Worm (Caenorhabditis elegans): ENCODE measurements around the gene C46A5.6.

The C46A5.6 gene

DNA sequence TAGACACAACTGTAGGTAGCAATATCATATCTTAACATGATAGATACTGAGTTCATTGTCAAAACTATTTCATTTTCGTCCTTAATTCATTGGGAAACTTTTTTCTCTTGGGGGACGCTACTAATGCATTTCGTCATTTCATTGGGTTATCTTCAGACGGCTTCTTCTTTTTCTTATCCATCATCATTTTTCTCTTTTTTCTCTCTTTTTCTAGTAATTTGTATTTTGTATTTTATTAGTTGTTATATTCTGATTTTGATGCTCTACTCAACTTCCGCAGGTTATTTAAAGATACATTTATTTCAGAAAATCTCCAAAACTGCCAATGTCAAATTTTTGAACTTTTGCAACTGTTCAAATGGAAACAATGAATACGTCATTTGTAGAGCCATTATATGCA is 20.1 kb downstream of the C46A5.6 start, which contains the start of gene npr-35:
npr-35 (plus strand) TSS at position 301 of the 400 bp plus-strand sequence.
- TF ChIP-seq pat-9 (tag; optimal IDR thresholded peaks at IDR 0.05): no peak
- TF ChIP-seq elt-2 (tag; optimal IDR thresholded peaks at IDR 0.05): no peak
- no peak for TF ChIP-seq ama-1 (optimal IDR thresholded peaks at IDR 0.05)
- TF ChIP-seq pag-3 (tag; optimal IDR thresholded peaks at IDR 0.05; ENCODE audit: borderline replicate concordance): no peak
- TF ChIP-seq nfya-1 (tag; optimal IDR thresholded peaks at IDR 0.05): no peak
- no peak for TF ChIP-seq dve-1 (tag; optimal IDR thresholded peaks at IDR 0.05)
- no peak for TF ChIP-seq K02D7.2 (tag; optimal IDR thresholded peaks at IDR 0.05)
- no peak for TF ChIP-seq hlh-15 (tag; optimal IDR thresholded peaks at IDR 0.05)
- no peak for TF ChIP-seq ceh-45 (GFP tag; IDR thresholded peaks at IDR 0.05)
- no peak for TF ChIP-seq ttx-3 (tag; optimal IDR thresholded peaks at IDR 0.05)
- no peak for TF ChIP-seq syd-9 (tag; optimal IDR thresholded peaks at IDR 0.05)
- TF ChIP-seq tbx-2 (tag; optimal IDR thresholded peaks at IDR 0.05): no peak
- TF ChIP-seq nhr-232 (tag; optimal IDR thresholded peaks at IDR 0.05): no peak
- no peak for TF ChIP-seq pqm-1 (tag; optimal IDR thresholded peaks at IDR 0.05)
- no peak for TF ChIP-seq ref-2 (tag; optimal IDR thresholded peaks at IDR 0.05)
- TF ChIP-seq F13H6.1 (tag; optimal IDR thresholded peaks at IDR 0.05): no peak
- TF ChIP-seq lim-6 (tag; optimal IDR thresholded peaks at IDR 0.05): no peak
- TF ChIP-seq unc-86 (tag; optimal IDR thresholded peaks at IDR 0.05): no peak
- TF ChIP-seq pha-2 (tag; optimal IDR thresholded peaks at IDR 0.05): no peak

DNA sequence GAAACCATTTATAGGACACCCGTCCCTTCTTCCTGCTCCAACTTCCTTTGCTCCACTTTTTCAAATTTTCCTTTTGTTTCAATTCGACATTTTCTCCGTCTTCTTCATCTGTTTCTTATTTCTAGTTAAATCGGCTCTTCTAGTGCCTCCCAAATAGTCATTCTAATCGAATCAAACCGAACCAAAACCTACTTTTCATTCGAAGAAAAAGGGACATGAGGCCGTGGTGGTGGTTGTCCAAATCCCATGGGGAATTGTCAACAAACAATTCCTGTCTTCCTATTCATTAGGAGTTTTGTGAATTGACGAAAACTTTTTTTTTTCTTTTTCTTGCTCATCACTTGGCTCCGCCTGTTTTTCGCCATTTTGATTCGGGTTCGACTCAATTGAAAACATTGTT is 27.0 kb downstream of the C46A5.6 start:
- TF ChIP-seq ceh-34 (tag; optimal IDR thresholded peaks at IDR 0.05) (no peak), K09A11.1 (tag; optimal IDR thresholded peaks at IDR 0.05; ENCODE audit: insufficient read depth) (no peak), ceh-30 (tag; optimal IDR thresholded peaks at IDR 0.05) (no peak), unc-3 (GFP tag; conservative IDR thresholded peaks at IDR 0.05) (no peak), unc-3 (tag; optimal IDR thresholded peaks at IDR 0.05) (peak; percentile 2), ets-4 (tag; optimal IDR thresholded peaks at IDR 0.05) (no peak), sox-2 (GFP tag; IDR thresholded peaks at IDR 0.05) (no peak)

DNA sequence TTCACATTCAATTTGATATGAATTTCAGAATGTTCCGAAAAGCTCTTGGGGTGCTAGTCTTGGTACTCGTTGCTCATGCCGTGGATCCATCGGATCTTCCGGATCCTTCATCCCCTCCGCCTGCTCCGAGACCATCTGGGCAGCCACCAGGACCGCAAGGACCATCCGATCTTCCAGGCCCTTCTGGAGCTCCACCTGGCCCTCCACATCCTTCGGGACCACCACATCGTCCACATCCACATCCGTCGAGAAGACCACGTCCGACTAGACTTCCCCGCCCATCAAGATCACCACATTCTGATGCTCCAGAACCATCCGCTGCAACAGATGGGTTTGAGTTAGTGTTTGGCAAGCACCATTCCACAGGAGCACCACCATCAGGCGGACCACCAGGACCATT is 29.0 kb downstream of the C46A5.6 start, which contains the start of gene clx-1:
clx-1 (plus strand) TSS at position 30 of the 400 bp plus-strand sequence.
- no peak for TF ChIP-seq ref-2 (tag; optimal IDR thresholded peaks at IDR 0.05)
- no peak for TF ChIP-seq ceh-18 (tag; optimal IDR thresholded peaks at IDR 0.05)
- TF ChIP-seq pat-9 (tag; optimal IDR thresholded peaks at IDR 0.05): no peak
- no peak for TF ChIP-seq sox-2 (GFP tag; IDR thresholded peaks at IDR 0.05)
- TF ChIP-seq ama-1 (optimal IDR thresholded peaks at IDR 0.05): no peak
- TF ChIP-seq nhr-11 (tag; optimal IDR thresholded peaks at IDR 0.05): no peak
- TF ChIP-seq elt-4 (tag; optimal IDR thresholded peaks at IDR 0.05): no peak
- no peak for TF ChIP-seq gmeb-2 (tag; optimal IDR thresholded peaks at IDR 0.05)
- TF ChIP-seq ceh-48 (tag; optimal IDR thresholded peaks at IDR 0.05): no peak
- TF ChIP-seq eyg-1 (tag; optimal IDR thresholded peaks at IDR 0.05): no peak
- TF ChIP-seq fkh-6 (tag; optimal IDR thresholded peaks at IDR 0.05): no peak

DNA sequence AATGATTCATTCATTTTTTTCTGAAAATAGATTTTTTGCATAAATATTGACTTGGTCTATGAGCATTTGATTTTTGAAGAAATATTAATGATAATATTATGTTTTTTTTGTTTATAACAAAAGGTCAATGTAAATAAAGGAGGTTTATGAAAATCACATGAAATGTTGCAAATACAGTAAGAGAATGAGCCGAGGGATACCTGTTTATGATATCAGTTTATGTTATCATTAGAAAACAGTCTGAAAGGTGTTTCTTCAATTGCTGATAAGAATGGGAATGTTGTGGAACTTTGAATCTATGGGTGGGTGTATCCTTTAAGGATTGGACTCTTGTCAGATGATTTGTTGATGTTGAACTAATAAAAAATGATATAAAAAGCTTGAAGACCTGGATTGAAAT is 29.5 kb downstream of the C46A5.6 start:
- TF ChIP-seq elt-2 (tag; optimal IDR thresholded peaks at IDR 0.05) (peak; percentile 36), ets-4 (tag; optimal IDR thresholded peaks at IDR 0.05) (no peak)

DNA sequence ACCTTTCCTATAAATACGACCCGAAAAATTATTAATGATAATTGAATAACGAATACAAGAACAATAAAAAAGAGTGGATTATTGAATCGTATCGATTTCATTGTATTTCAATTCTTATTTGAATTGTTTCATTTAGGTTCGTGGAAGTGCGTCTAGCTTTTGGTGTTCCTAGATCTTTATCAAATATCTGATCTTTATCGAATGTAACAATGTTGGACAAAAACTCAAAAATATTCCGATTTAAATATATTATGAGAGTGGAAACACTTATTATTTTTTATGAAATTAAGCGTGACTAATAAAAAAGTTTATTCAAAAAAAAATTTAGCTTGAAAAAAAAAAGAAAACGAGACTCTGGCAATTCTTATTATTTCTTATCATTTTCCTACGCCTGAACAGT is 31.7 kb downstream of the C46A5.6 start, which contains the start of the genes C50F7.9 and C50F7.3:
C50F7.9 (minus strand) TSS at position 101 of the 400 bp plus-strand sequence.
C50F7.3 (plus strand) TSS at position 370 of the 400 bp plus-strand sequence.
- TF ChIP-seq unc-3 (GFP tag; conservative IDR thresholded peaks at IDR 0.05) (no peak), unc-3 (tag; optimal IDR thresholded peaks at IDR 0.05) (no peak), ceh-9 (tag; optimal IDR thresholded peaks at IDR 0.05) (no peak), fax-1 (tag; optimal IDR thresholded peaks at IDR 0.05) (no peak), pha-4 (tag; optimal IDR thresholded peaks at IDR 0.05) (no peak), ref-2 (tag; optimal IDR thresholded peaks at IDR 0.05) (no peak), nhr-11 (tag; optimal IDR thresholded peaks at IDR 0.05) (no peak), unc-42 (tag; optimal IDR thresholded peaks at IDR 0.05) (no peak)
